Worm (Caenorhabditis elegans) whole organism, early embryonic: ENCODE data around the gene clec-257.
"Not testable (repeated sequence)": the region's sequence is repeated elsewhere in the genome, so short reads cannot be mapped to it uniquely, and the experiment has no call there.

Experiments used
- B0310.2 ChIP-seq: sonication (generic microtip); optimal IDR thresholded peaks from 2 replicates; lab custom pipeline; 2016; ENCODE audit warnings: mild to moderate bottlenecking, missing genetic modification characterization, missing compliant biosample characterization
- F13C5.2 ChIP-seq: sonication (generic microtip); optimal IDR thresholded peaks from 2 replicates; lab custom pipeline; 2017; ENCODE audit warnings: mild to moderate bottlenecking, missing genetic modification characterization, inconsistent platforms, missing compliant biosample characterization
- aly-1 ChIP-seq: sonication (generic microtip); optimal IDR thresholded peaks from 2 replicates; lab custom pipeline; 2016; ENCODE audit warnings: missing genetic modification characterization, missing compliant biosample characterization
- ama-1 ChIP-seq: fragments of 150-350 bp; optimal IDR thresholded peaks from 2 replicates; lab custom pipeline; 2014
- ceh-13 ChIP-seq: fragments of 200-800 bp; sonication (Bioruptor generic); optimal IDR thresholded peaks from 2 replicates; lab custom pipeline; 2018; ENCODE audit warnings: mild to moderate bottlenecking, missing genetic modification characterization, missing compliant biosample characterization
- ceh-36 ChIP-seq: sonication (generic microtip); optimal IDR thresholded peaks from 2 replicates; lab custom pipeline; 2016; ENCODE audit warnings: missing genetic modification characterization, inconsistent platforms, missing compliant biosample characterization
- ets-7 ChIP-seq: sonication (generic microtip); optimal IDR thresholded peaks from 2 replicates; lab custom pipeline; 2016; ENCODE audit warnings: missing genotype, missing genetic modification characterization, missing compliant biosample characterization
- flt-1 ChIP-seq: fragments of 200-800 bp; sonication (Bioruptor generic); IDR thresholded peaks from 2 replicates; pipeline ENCODE4 v1.3.6; 2022; ENCODE audit warnings: missing genetic modification characterization, missing compliant biosample characterization
- hmbx-1 ChIP-seq: sonication (generic microtip); optimal IDR thresholded peaks from 2 replicates; lab custom pipeline; 2016; ENCODE audit warnings: mild to moderate bottlenecking, missing genetic modification characterization, missing compliant biosample characterization
- hmg-4 ChIP-seq: fragments of 200-800 bp; sonication (Bioruptor generic); optimal IDR thresholded peaks from 2 replicates; lab custom pipeline; 2018; ENCODE audit warnings: mild to moderate bottlenecking, missing genetic modification characterization, missing compliant biosample characterization
- hnd-1 ChIP-seq: sonication (generic microtip); optimal IDR thresholded peaks from 2 replicates; lab custom pipeline; 2016; ENCODE audit warnings: missing genetic modification characterization, missing compliant biosample characterization
- pes-1 ChIP-seq: fragments of 200-800 bp; sonication (Bioruptor generic); IDR thresholded peaks from 2 replicates; pipeline ENCODE4 v1.3.6; 2022; ENCODE audit warnings: missing genetic modification reagents, missing genetic modification characterization, missing compliant biosample characterization
- scrt-1 ChIP-seq: fragments of 200-800 bp; sonication (Bioruptor generic); IDR thresholded peaks from 2 replicates; pipeline ENCODE4 v1.3.6; 2022; ENCODE audit warnings: missing genetic modification characterization, missing compliant biosample characterization
- sea-1 ChIP-seq: fragments of 200-800 bp; sonication (Bioruptor generic); conservative IDR thresholded peaks from 2 replicates; pipeline ENCODE4 v1.3.6; 2022; ENCODE audit warnings: missing genetic modification characterization, missing compliant biosample characterization
- tbx-11 ChIP-seq: fragments of 200-800 bp; sonication (Bioruptor generic); IDR thresholded peaks from 2 replicates; pipeline ENCODE4 v1.3.6; 2022; ENCODE audit warnings: missing genetic modification characterization, missing compliant biosample characterization
- tbx-37 ChIP-seq: fragments of 200-800 bp; sonication (Bioruptor generic); conservative IDR thresholded peaks from 2 replicates; pipeline ENCODE4 v1.3.6; 2022; ENCODE audit warnings: missing genetic modification reagents, missing genetic modification characterization, missing compliant biosample characterization
- tra-4 ChIP-seq: sonication (generic microtip); optimal IDR thresholded peaks from 2 replicates; lab custom pipeline; 2017; ENCODE audit warnings: missing genetic modification characterization, missing compliant biosample characterization

The clec-257 gene

ce11 chrV:18753036-18753435 lies 19.8 kb upstream of the clec-257 start, which contains the start of gene F11D11.6:
F11D11.6 (minus strand) TSS chrV:18753136.
- no peak for TF ChIP-seq sea-1

- TF ChIP-seq flt-1 (GFP tag; lab: Robert Waterston, UW); F13C5.2 (tag; lab: Kevin White, UChicago); tbx-37 (GFP tag; lab: Robert Waterston, UW): not testable (repeated sequence)
Measured at ce11 chrV:18754328-18754727, 18.5 kb upstream of the clec-257 start, which contains the start of gene clec-254. clec-254 (minus strand) TSS chrV:18754428.

- TF ChIP-seq tbx-37 (GFP tag; lab: Robert Waterston, UW) = no peak
- TF ChIP-seq ama-1 = no peak
- TF ChIP-seq pes-1 (GFP tag; lab: Robert Waterston, UW) = no peak
- no peak for TF ChIP-seq ceh-13
- TF ChIP-seq sea-1 = no peak
- no peak for TF ChIP-seq tbx-11 (GFP tag; lab: Robert Waterston, UW)
- TF ChIP-seq aly-1 = no peak
- no peak for TF ChIP-seq F13C5.2 (tag; lab: Kevin White, UChicago)
- TF ChIP-seq B0310.2 = no peak
- no peak for TF ChIP-seq ceh-36 (tag; lab: Kevin White, UChicago)
- TF ChIP-seq tra-4 = no peak
- no peak for TF ChIP-seq ets-7
Measured at ce11 chrV:18760174-18760573, 12.7 kb upstream of the clec-257 start, which contains the start of gene F11D11.3. F11D11.3 (minus strand) TSS chrV:18760274.

- TF ChIP-seq tbx-37 (GFP tag; lab: Robert Waterston, UW) = no peak
- no peak for TF ChIP-seq hmbx-1 (tag; lab: Kevin White, UChicago)
- TF ChIP-seq hmg-4 (GFP tag; lab: Kevin White, UChicago) = no peak
- TF ChIP-seq aly-1 = no peak
- no peak for TF ChIP-seq flt-1 (GFP tag; lab: Robert Waterston, UW)
- TF ChIP-seq hnd-1 (tag; lab: Kevin White, UChicago) = no peak
- TF ChIP-seq pes-1 (GFP tag; lab: Robert Waterston, UW) = no peak
- no peak for TF ChIP-seq F13C5.2 (tag; lab: Kevin White, UChicago)
- no peak for TF ChIP-seq ceh-13
- TF ChIP-seq B0310.2 = no peak
- no peak for TF ChIP-seq tra-4
- TF ChIP-seq sea-1 = no peak
- no peak for TF ChIP-seq scrt-1
- no peak for TF ChIP-seq ceh-36 (tag; lab: Kevin White, UChicago)
- no peak for TF ChIP-seq ets-7
- no peak for TF ChIP-seq tbx-11 (GFP tag; lab: Robert Waterston, UW)
Measured at ce11 chrV:18761078-18761477, 11.8 kb upstream of the clec-257 start, which contains the start of gene F11D11.4. F11D11.4 (plus strand) TSS chrV:18761378.

ce11 chrV:18762044-18762443 lies 10.8 kb upstream of the clec-257 start, which contains the start of gene F11D11.22:
F11D11.22 (plus strand) TSS chrV:18762344.
- not testable (repeated sequence) for TF ChIP-seq ama-1; ceh-36 (tag; lab: Kevin White, UChicago); ceh-13

- TF ChIP-seq F13C5.2 (tag; lab: Kevin White, UChicago) (no peak), sea-1 (no peak), ceh-13 (no peak), tra-4 (no peak), hmbx-1 (tag; lab: Kevin White, UChicago) (no peak), ceh-36 (tag; lab: Kevin White, UChicago) (no peak), hmg-4 (GFP tag; lab: Kevin White, UChicago) (no peak), ama-1 (no peak), B0310.2 (no peak), ets-7 (no peak)
Measured at ce11 chrV:18769902-18770301, 3.0 kb upstream of the clec-257 start.

ce11 chrV:18770623-18771022 lies 2.2 kb upstream of the clec-257 start, which contains the start of gene clec-255:
clec-255 (minus strand) TSS chrV:18770723.
- TF ChIP-seq sea-1 = no peak
- no peak for TF ChIP-seq tra-4
- TF ChIP-seq ceh-13 = no peak

- TF ChIP-seq tra-4 = no peak
- TF ChIP-seq tbx-11 (GFP tag; lab: Robert Waterston, UW) = no peak
- no peak for TF ChIP-seq scrt-1
Measured at ce11 chrV:18771390-18771789, 1.5 kb upstream of the clec-257 start, which contains the start of gene clec-256. clec-256 (plus strand) TSS chrV:18771690.

- no peak for TF ChIP-seq tra-4
- no peak for TF ChIP-seq ceh-13
- no peak for TF ChIP-seq flt-1 (GFP tag; lab: Robert Waterston, UW)
- no peak for TF ChIP-seq hnd-1 (tag; lab: Kevin White, UChicago)
- TF ChIP-seq ets-7 = no peak
- TF ChIP-seq hmbx-1 (tag; lab: Kevin White, UChicago) = no peak
- no peak for TF ChIP-seq sea-1
- no peak for TF ChIP-seq tbx-11 (GFP tag; lab: Robert Waterston, UW)
Measured at ce11 chrV:18771804-18772386, 966 bp upstream of the clec-257 start.
